Worm (Caenorhabditis elegans) whole organism, L1 larva: Measurements from ENCODE around the gene str-156.

Experiments used
- aly-2 ChIP-seq: fragments of 150-350 bp; optimal IDR thresholded peaks from 2 replicates; lab custom pipeline; 2014; ENCODE audit warnings: missing biosample characterization, missing genetic modification characterization
- ceh-82 ChIP-seq, 3 experiments: fragments of 150-350 bp in 1 of 3; sonication (generic microtip) in 2 of 3; optimal IDR thresholded peaks; 2 replicates each; lab custom pipeline; 2014 to 2017; ENCODE audit warnings: missing biosample characterization in 3 of 3, missing genetic modification characterization in 3 of 3
- ets-5 ChIP-seq: fragments of 200-800 bp; sonication (Bioruptor generic); IDR thresholded peaks from 2 replicates; pipeline ENCODE4 v1.3.6; 2022; ENCODE audit warnings: missing genetic modification characterization, missing compliant biosample characterization
- lsy-2 ChIP-seq, 2 experiments: fragments of 150-350 bp; optimal IDR thresholded peaks; 2 replicates each; lab custom pipeline; 2014; ENCODE audit warnings: missing biosample characterization in 2 of 2, missing genetic modification characterization in 2 of 2
- mep-1 ChIP-seq: fragments of 150-350 bp; optimal IDR thresholded peaks from 2 replicates; lab custom pipeline; 2014; ENCODE audit warnings: missing biosample characterization, missing genetic modification characterization
- unc-62 ChIP-seq: fragments of 150-350 bp; optimal IDR thresholded peaks from 2 replicates; lab custom pipeline; 2014; ENCODE audit warnings: missing biosample characterization, missing genetic modification reagents, missing genetic modification characterization

- no peak for TF ChIP-seq lsy-2 (tag; optimal IDR thresholded peaks at IDR 0.05; lab: Kevin White, UChicago)
- no peak for TF ChIP-seq mep-1 (tag; lab: Kevin White, UChicago)
- TF ChIP-seq aly-2 (tag; lab: Kevin White, UChicago): no peak
- TF ChIP-seq ets-5: no peak
- TF ChIP-seq ceh-82 (tag; optimal IDR thresholded peaks at IDR 0.05; lab: Kevin White, UChicago): no peak
- no peak for TF ChIP-seq unc-62 (GFP tag; lab: Kevin White, UChicago)
Measured at ce11 chrIV:4887258-4887657, 25.9 kb upstream of the str-156 start, which contains the start of gene T08B6.1.
